Worm (Caenorhabditis elegans) whole organism, L4 larva: ENCODE measurements around the gene nlp-45.

Experiments
- F26F4.8 ChIP-seq: fragments of 200-800 bp; sonication (Bioruptor generic); conservative IDR thresholded peaks from 2 replicates; pipeline ENCODE4 v1.3.6; 2022; ENCODE audit warnings: missing genetic modification characterization, missing compliant biosample characterization
- Y48G9A.11 ChIP-seq: fragments of 200-800 bp; sonication (Bioruptor generic); IDR thresholded peaks from 2 replicates; pipeline ENCODE4 v1.3.6; 2022; ENCODE audit warnings: missing genetic modification reagents, missing genetic modification characterization, missing compliant biosample characterization
- ZK337.2 ChIP-seq: fragments of 200-800 bp; sonication (Bioruptor generic); IDR thresholded peaks from 2 replicates; pipeline ENCODE4 v1.3.6; 2022; ENCODE audit warnings: missing genetic modification reagents, missing genetic modification characterization, missing compliant biosample characterization
- ZK546.5 ChIP-seq, 2 experiments: sonication (generic microtip); optimal IDR thresholded peaks; 2 replicates each; lab custom pipeline; 2017; ENCODE audit warnings: missing biosample characterization in 2 of 2, missing genetic modification characterization in 2 of 2
- aha-1 ChIP-seq: fragments of 150-350 bp; peaks from one replicate; lab custom pipeline; 2014; ENCODE audit warnings: missing biosample characterization, missing genetic modification characterization
- aly-2 ChIP-seq: sonication (generic microtip); optimal IDR thresholded peaks from 2 replicates; lab custom pipeline; 2018; ENCODE audit warnings: missing biosample characterization, missing genetic modification characterization
- ama-1 ChIP-seq: fragments of 150-350 bp; optimal IDR thresholded peaks from 2 replicates; lab custom pipeline; 2014; ENCODE audit warnings: inconsistent platforms, mixed read lengths
- ceh-44 ChIP-seq: fragments of 200-800 bp; sonication (Bioruptor generic); IDR thresholded peaks from 2 replicates; pipeline ENCODE4 v1.3.6; 2022; ENCODE audit warnings: missing genetic modification reagents, missing genetic modification characterization, missing compliant biosample characterization
- ceh-62 ChIP-seq: sonication (generic microtip); optimal IDR thresholded peaks from 2 replicates; lab custom pipeline; 2017; ENCODE audit warnings: missing biosample characterization, missing genetic modification characterization
- ces-1 ChIP-seq: fragments of 150-350 bp; sonication (generic microtip); optimal IDR thresholded peaks from 4 replicates; lab custom pipeline; 2014; ENCODE audit warnings: missing biosample characterization, missing genetic modification reagents, missing genetic modification characterization
- cey-2 ChIP-seq: sonication (generic microtip); optimal IDR thresholded peaks from 3 replicates; lab custom pipeline; 2017; ENCODE audit warnings: missing genetic modification characterization, mild to moderate bottlenecking, missing compliant biosample characterization, antibody characterized with exemption, borderline replicate concordance; ENCODE audit not compliant: insufficient read depth
- ctbp-1 ChIP-seq: fragments of 200-800 bp; sonication (Bioruptor generic); IDR thresholded peaks from 2 replicates; pipeline ENCODE4 v1.3.6; 2022; ENCODE audit warnings: missing genetic modification reagents, missing genetic modification characterization, missing compliant biosample characterization
- daf-16 ChIP-seq, 3 experiments: sonication (generic microtip); optimal IDR thresholded peaks; 2 replicates each; lab custom pipeline; 2016 to 2017; ENCODE audit warnings: missing genetic modification characterization in 3 of 3, missing genetic modification reagents in 3 of 3, mild to moderate bottlenecking in 2 of 3, missing compliant biosample characterization in 2 of 3, missing biosample characterization in 1 of 3, moderate library complexity in 1 of 3
- daf-19 ChIP-seq: fragments of 200-800 bp; sonication (Bioruptor generic); conservative IDR thresholded peaks from 2 replicates; pipeline ENCODE4 v1.3.6; 2022; ENCODE audit warnings: missing genetic modification characterization, missing compliant biosample characterization
- daf-8 ChIP-seq: fragments of 200-800 bp; sonication (Bioruptor generic); IDR thresholded peaks from 2 replicates; pipeline ENCODE4 v1.3.6; 2022; ENCODE audit warnings: missing genetic modification characterization, missing compliant biosample characterization
- dve-1 ChIP-seq: sonication (generic microtip); optimal IDR thresholded peaks from 2 replicates; lab custom pipeline; 2017; ENCODE audit warnings: antibody characterized with exemption, mild to moderate bottlenecking, missing genetic modification characterization, missing compliant biosample characterization; ENCODE audit not compliant: insufficient read depth
- egl-27 ChIP-seq: sonication (generic microtip); optimal IDR thresholded peaks from 3 replicates; lab custom pipeline; 2017; ENCODE audit warnings: missing biosample characterization, missing genetic modification reagents, missing genetic modification characterization
- gei-8 ChIP-seq: fragments of 200-800 bp; sonication (Bioruptor generic); optimal IDR thresholded peaks from 2 replicates; lab custom pipeline; 2018; ENCODE audit warnings: mild to moderate bottlenecking, missing genetic modification characterization, missing compliant biosample characterization
- hlh-11 ChIP-seq: fragments of 200-800 bp; sonication (Bioruptor generic); optimal IDR thresholded peaks from 2 replicates; lab custom pipeline; 2018; ENCODE audit warnings: mild to moderate bottlenecking, missing genetic modification characterization, missing compliant biosample characterization
- lin-1 ChIP-seq: fragments of 200-800 bp; sonication (Bioruptor generic); IDR thresholded peaks from 2 replicates; pipeline ENCODE4 v1.3.6; 2022; ENCODE audit warnings: missing genetic modification reagents, missing genetic modification characterization, missing compliant biosample characterization
- lin-15B ChIP-seq: fragments of 150-350 bp; sonication (generic microtip); optimal IDR thresholded peaks from 3 replicates; lab custom pipeline; 2014; ENCODE audit warnings: missing biosample characterization, missing genetic modification characterization
- lin-29 ChIP-seq: fragments of 200-800 bp; sonication (Bioruptor generic); IDR thresholded peaks from 2 replicates; pipeline ENCODE4 v1.3.6; 2022; ENCODE audit warnings: missing genetic modification reagents, missing genetic modification characterization, missing compliant biosample characterization
- lin-39 ChIP-seq: fragments of 150-350 bp; optimal IDR thresholded peaks from 2 replicates; lab custom pipeline; 2014; ENCODE audit warnings: missing biosample characterization, missing genetic modification reagents, missing genetic modification characterization
- madf-9 ChIP-seq: fragments of 200-800 bp; sonication (Bioruptor generic); conservative IDR thresholded peaks from 2 replicates; pipeline ENCODE4 v1.3.6; 2022; ENCODE audit warnings: missing genetic modification reagents, missing genetic modification characterization, missing compliant biosample characterization
- mdt-29 ChIP-seq: fragments of 200-800 bp; sonication (Bioruptor generic); IDR thresholded peaks from 2 replicates; pipeline ENCODE4 v1.3.6; 2022; ENCODE audit warnings: missing genetic modification reagents, missing genetic modification characterization, missing compliant biosample characterization
- mep-1 ChIP-seq: fragments of 150-350 bp; sonication (generic microtip); optimal IDR thresholded peaks from 3 replicates; lab custom pipeline; 2014; ENCODE audit warnings: missing biosample characterization, missing genetic modification characterization
- mxl-2 ChIP-seq: fragments of 200-800 bp; sonication (Bioruptor generic); conservative IDR thresholded peaks from 2 replicates; pipeline ENCODE4 v1.3.6; 2022; ENCODE audit warnings: missing genetic modification reagents, missing genetic modification characterization, missing compliant biosample characterization
- mxl-3 ChIP-seq: fragments of 200-800 bp; sonication (Bioruptor generic); optimal IDR thresholded peaks from 2 replicates; lab custom pipeline; 2018; ENCODE audit warnings: mild to moderate bottlenecking, missing genetic modification characterization, missing compliant biosample characterization
- nhr-102 ChIP-seq: sonication (generic microtip); optimal IDR thresholded peaks from 2 replicates; lab custom pipeline; 2016; ENCODE audit warnings: mild to moderate bottlenecking, missing genetic modification characterization, moderate library complexity, missing compliant biosample characterization
- nhr-25 ChIP-seq: sonication (generic microtip); optimal IDR thresholded peaks from 2 replicates; lab custom pipeline; 2017; ENCODE audit warnings: missing genetic modification characterization, mild to moderate bottlenecking, missing compliant biosample characterization, antibody characterized with exemption, moderate library complexity, borderline replicate concordance; ENCODE audit not compliant: insufficient read depth
- nhr-41 ChIP-seq: fragments of 200-800 bp; sonication (Bioruptor generic); IDR thresholded peaks from 2 replicates; pipeline ENCODE4 v1.3.6; 2022; ENCODE audit warnings: missing genetic modification reagents, missing genetic modification characterization, missing compliant biosample characterization
- nhr-48 ChIP-seq: sonication (generic microtip); optimal IDR thresholded peaks from 2 replicates; lab custom pipeline; 2016; ENCODE audit warnings: mild to moderate bottlenecking, missing genetic modification characterization, missing compliant biosample characterization
- nhr-6 ChIP-seq: fragments of 150-350 bp; optimal IDR thresholded peaks from 2 replicates; lab custom pipeline; 2014; ENCODE audit warnings: missing biosample characterization, missing genetic modification characterization
- php-3 ChIP-seq: fragments of 200-800 bp; sonication (Bioruptor generic); IDR thresholded peaks from 2 replicates; pipeline ENCODE4 v1.3.6; 2022; ENCODE audit warnings: missing genetic modification reagents, missing genetic modification characterization, missing compliant biosample characterization
- pqm-1 ChIP-seq: sonication (generic microtip); optimal IDR thresholded peaks from 2 replicates; lab custom pipeline; 2017; ENCODE audit warnings: missing biosample characterization, missing genetic modification characterization
- rbr-2 ChIP-seq: sonication (generic microtip); optimal IDR thresholded peaks from 2 replicates; lab custom pipeline; 2016; ENCODE audit warnings: missing genotype, missing genetic modification characterization, missing compliant biosample characterization
- snpc-1.2 ChIP-seq: fragments of 200-800 bp; sonication (Bioruptor generic); IDR thresholded peaks from 2 replicates; pipeline ENCODE4 v1.3.6; 2022; ENCODE audit warnings: missing genetic modification reagents, missing genetic modification characterization, missing compliant biosample characterization
- spr-1 ChIP-seq: sonication (generic microtip); optimal IDR thresholded peaks from 2 replicates; lab custom pipeline; 2016; ENCODE audit warnings: mild to moderate bottlenecking, missing genetic modification characterization, missing compliant biosample characterization
- spr-3 ChIP-seq: fragments of 200-800 bp; sonication (Bioruptor generic); optimal IDR thresholded peaks from 2 replicates; lab custom pipeline; 2018; ENCODE audit warnings: mild to moderate bottlenecking, missing genetic modification characterization, missing compliant biosample characterization
- unc-130 ChIP-seq: sonication (generic microtip); optimal IDR thresholded peaks from 2 replicates; lab custom pipeline; 2016; ENCODE audit warnings: missing genetic modification reagents, missing genetic modification characterization, missing compliant biosample characterization
- unc-39 ChIP-seq: sonication (generic microtip); optimal IDR thresholded peaks from 2 replicates; lab custom pipeline; 2017; ENCODE audit warnings: missing biosample characterization, missing genetic modification characterization
- unc-62 ChIP-seq, 3 experiments: fragments of 150-350 bp in 1 of 3; sonication (generic microtip); optimal IDR thresholded peaks in 2 of 3; peaks in 1 of 3; 1 replicate in 1 of 3; 2 replicates in 2 of 3; lab custom pipeline; 2014 to 2017; ENCODE audit warnings: missing biosample characterization in 3 of 3, missing genetic modification characterization in 3 of 3, missing genetic modification reagents in 3 of 3, missing genotype in 1 of 3
- zfp-3 ChIP-seq: fragments of 200-800 bp; sonication (Bioruptor generic); conservative IDR thresholded peaks from 2 replicates; pipeline ENCODE4 v1.3.6; 2022; ENCODE audit warnings: missing genetic modification reagents, missing genetic modification characterization, missing compliant biosample characterization
- ztf-11 ChIP-seq: fragments of 150-350 bp; optimal IDR thresholded peaks from 2 replicates; lab custom pipeline; 2014; ENCODE audit warnings: missing biosample characterization, missing genetic modification characterization
- ztf-7 ChIP-seq: fragments of 150-350 bp; optimal IDR thresholded peaks from 2 replicates; lab custom pipeline; 2014; ENCODE audit warnings: missing biosample characterization, missing genetic modification characterization

nlp-45 gene

ce11 chrX:2335384-2335783 lies 2.7 kb downstream of the nlp-45 start, which contains the start of gene T01B6.1:
Gene T01B6.1 (plus strand): TSS chrX:2335684.
- peak in 1 of 2 experiments; percentile 11 for TF ChIP-seq unc-62 (GFP tag; optimal IDR thresholded peaks at IDR 0.05 in 1 of 2; lab: Kevin White, UChicago)
- TF ChIP-seq unc-62 (tag; optimal IDR thresholded peaks at IDR 0.05; lab: Kevin White, UChicago) = no peak
- no peak for TF ChIP-seq ZK337.2 (GFP tag; lab: Robert Waterston, UW)

- TF ChIP-seq unc-62 (GFP tag; optimal IDR thresholded peaks at IDR 0.05 in 1 of 2; lab: Kevin White, UChicago) (peak in 1 of 2 experiments; percentile 24), unc-62 (tag; optimal IDR thresholded peaks at IDR 0.05; lab: Kevin White, UChicago) (no peak), lin-1 (GFP tag; lab: Robert Waterston, UW) (no peak), aha-1 (peak; percentile 95), php-3 (GFP tag; lab: Robert Waterston, UW) (no peak), unc-130 (GFP tag; lab: Kevin White, UChicago) (no peak)
These were observed 7.6 kb downstream of the nlp-45 start for ce11 chrX:2330494-2330893.

DNA sequence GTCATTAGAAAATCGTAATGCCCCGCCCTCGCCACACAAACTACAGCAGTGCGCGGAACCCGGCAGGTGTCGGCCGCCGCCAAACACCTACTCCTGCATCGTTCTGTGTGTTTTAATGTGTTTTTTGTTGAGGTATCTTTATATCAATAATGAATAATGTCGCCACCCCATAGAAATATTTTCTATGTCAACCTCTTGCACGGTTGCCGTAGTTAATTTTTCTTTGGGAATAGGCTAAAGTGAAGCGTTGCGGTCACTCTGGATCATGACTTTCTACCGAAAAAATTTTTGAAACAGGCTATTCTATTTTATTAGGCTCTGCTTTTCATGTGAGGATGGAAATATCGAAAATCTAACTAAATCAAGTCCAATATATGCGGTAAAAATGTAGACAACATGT lies 9.2 kb downstream of the nlp-45 start:
- TF ChIP-seq nhr-6 (tag; lab: Kevin White, UChicago) (no peak), gei-8 (GFP tag; lab: Kevin White, UChicago) (no peak), cey-2 (tag; lab: Kevin White, UChicago) (no peak), ztf-11 (no peak), nhr-25 (tag; lab: Kevin White, UChicago) (no peak), rbr-2 (no peak), ama-1 (lab: Kevin White, UChicago) (peak; percentile 85), snpc-1.2 (GFP tag; lab: Robert Waterston, UW) (peak; percentile 79; the same call in 1 of the 2 replicates), unc-39 (tag; lab: Kevin White, UChicago) (no peak), ces-1 (GFP tag; lab: Kevin White, UChicago) (no peak), mep-1 (tag; lab: Kevin White, UChicago) (peak; percentile 10), daf-19 (no peak), daf-16 (GFP tag; optimal IDR thresholded peaks at IDR 0.05; lab: Kevin White, UChicago) (peak in 1 of 2 experiments; percentile 53), daf-16 (tag; optimal IDR thresholded peaks at IDR 0.05; lab: Kevin White, UChicago) (peak; percentile 51), php-3 (GFP tag; lab: Robert Waterston, UW) (no peak), dve-1 (peak; percentile 26), ZK546.5 (tag; optimal IDR thresholded peaks at IDR 0.05; lab: Kevin White, UChicago) (no peak), Y48G9A.11 (no peak), nhr-48 (no peak), mdt-29 (peak; percentile 56; the same call in 1 of the 2 replicates), ceh-62 (tag; lab: Kevin White, UChicago) (no peak), madf-9 (GFP tag; lab: Robert Waterston, UW) (no peak), nhr-102 (tag; lab: Kevin White, UChicago) (peak; percentile 66), hlh-11 (tag; lab: Kevin White, UChicago) (peak; percentile 24), mxl-3 (GFP tag; lab: Kevin White, UChicago) (no peak), ceh-44 (GFP tag; lab: Robert Waterston, UW) (peak; percentile 7; the same call in 1 of the 2 replicates), lin-15B (no peak), ZK337.2 (GFP tag; lab: Robert Waterston, UW) (no peak), lin-39 (tag; lab: Kevin White, UChicago) (no peak), ztf-7 (no peak), daf-8 (GFP tag; lab: Robert Waterston, UW) (no peak), ctbp-1 (GFP tag; lab: Robert Waterston, UW) (no peak), spr-3 (GFP tag; lab: Kevin White, UChicago) (no peak), aly-2 (tag; lab: Kevin White, UChicago) (no peak), mxl-2 (no peak), spr-1 (no peak), nhr-41 (GFP tag; lab: Robert Waterston, UW) (no peak), egl-27 (tag; lab: Kevin White, UChicago) (no peak), pqm-1 (tag; lab: Kevin White, UChicago) (no peak), F26F4.8 (GFP tag; lab: Robert Waterston, UW) (no peak), zfp-3 (GFP tag; lab: Robert Waterston, UW) (no peak), lin-29 (no peak), aha-1 (peak; percentile 94)
